Fruit fly (Drosophila melanogaster) whole organism, embryonic: ENCODE data around the gene Zn72D.
A peak's percentile ranks its signal among the peaks of the same experiment; 100 is the strongest.

ENCODE experiments used
- Awh ChIP-seq: fragments of 200-800 bp; sonication (Bioruptor generic); IDR thresholded peaks from 2 replicates; pipeline ENCODE4, ENCODE4 v1.3.6; 2022; ENCODE audit warnings: missing biosample characterization, missing genetic modification characterization
- B-H2 ChIP-seq: fragments of 200-800 bp; sonication (Bioruptor generic); optimal IDR thresholded peaks from 2 replicates; lab custom pipeline; 2018; ENCODE audit warnings: missing biosample characterization, mild to moderate bottlenecking, missing genetic modification characterization
- BEAF-32 ChIP-seq: fragments of 200-800 bp; sonication (Bioruptor generic); optimal IDR thresholded peaks from 3 replicates; lab custom pipeline; 2017; ENCODE audit warnings: missing biosample characterization, missing genetic modification characterization, mild to moderate bottlenecking, moderate library complexity, missing genetic modification reagents
- BtbVII ChIP-seq: fragments of 200-800 bp; sonication (Bioruptor generic); optimal IDR thresholded peaks from 3 replicates; lab custom pipeline; 2017; ENCODE audit warnings: missing biosample characterization, mild to moderate bottlenecking, missing genetic modification characterization
- CG10274 ChIP-seq: fragments of 200-800 bp; sonication (Bioruptor generic); optimal IDR thresholded peaks from 3 replicates; lab custom pipeline; 2017; ENCODE audit warnings: missing biosample characterization, mild to moderate bottlenecking, missing genetic modification characterization
- CG11093 ChIP-seq: fragments of 200-800 bp; sonication (Bioruptor generic); IDR thresholded peaks from 3 replicates; pipeline ENCODE4 v1.3.6; 2022; ENCODE audit warnings: missing biosample characterization, missing genetic modification characterization
- CG11695 ChIP-seq: fragments of 200-800 bp; sonication (Bioruptor generic); IDR thresholded peaks from 3 replicates; pipeline ENCODE4 v1.3.6; 2022; ENCODE audit warnings: missing biosample characterization, missing genetic modification characterization
- CG14014 ChIP-seq: fragments of 200-800 bp; sonication (Bioruptor generic); IDR thresholded peaks from 2 replicates; pipeline ENCODE4 v1.3.6; 2022; ENCODE audit warnings: missing biosample characterization, missing genetic modification characterization
- CG14050 ChIP-seq: fragments of 200-800 bp; sonication (Bioruptor generic); IDR thresholded peaks from 3 replicates; pipeline ENCODE4 v1.3.6; 2022; ENCODE audit warnings: missing biosample characterization, missing genetic modification characterization
- CG1529 ChIP-seq: fragments of 200-800 bp; sonication (Bioruptor generic); optimal IDR thresholded peaks from 3 replicates; lab custom pipeline; 2018; ENCODE audit warnings: missing biosample characterization, missing genetic modification characterization
- CG15514 ChIP-seq: fragments of 200-800 bp; sonication (Bioruptor generic); optimal IDR thresholded peaks from 3 replicates; lab custom pipeline; 2017; ENCODE audit warnings: missing biosample characterization, missing genetic modification characterization, mild to moderate bottlenecking, moderate library complexity, missing genetic modification reagents
- CG15601 ChIP-seq: fragments of 200-800 bp; sonication (Bioruptor generic); optimal IDR thresholded peaks from 3 replicates; lab custom pipeline; 2019; ENCODE audit warnings: missing biosample characterization, mild to moderate bottlenecking, missing genetic modification characterization, moderate library complexity
- CG2678 ChIP-seq: fragments of 200-800 bp; sonication (Bioruptor generic); optimal IDR thresholded peaks from 3 replicates; lab custom pipeline; 2019; ENCODE audit warnings: missing biosample characterization, mild to moderate bottlenecking, missing genetic modification characterization, moderate library complexity
- CG2889 ChIP-seq: fragments of 200-800 bp; sonication (Bioruptor generic); IDR thresholded peaks from 3 replicates; pipeline ENCODE4 v1.3.6; 2022; ENCODE audit warnings: missing biosample characterization, missing genetic modification characterization
- CG30403 ChIP-seq: fragments of 200-800 bp; sonication (Bioruptor generic); optimal IDR thresholded peaks from 3 replicates; lab custom pipeline; 2016; ENCODE audit warnings: missing biosample characterization, missing genetic modification characterization
- CG3847 ChIP-seq: fragments of 200-800 bp; sonication (Bioruptor generic); IDR thresholded peaks from 2 replicates; pipeline ENCODE4 v1.3.6; 2022; ENCODE audit warnings: missing biosample characterization, missing genetic modification characterization
- CG4820 ChIP-seq: fragments of 200-800 bp; sonication (Bioruptor generic); optimal IDR thresholded peaks from 3 replicates; lab custom pipeline; 2016; ENCODE audit warnings: missing biosample characterization, missing genetic modification characterization
- CG6791 ChIP-seq: fragments of 200-800 bp; sonication (Bioruptor generic); IDR thresholded peaks from 3 replicates; pipeline ENCODE4 v1.3.6; 2022; ENCODE audit warnings: missing biosample characterization, missing genetic modification characterization; ENCODE audit not compliant: partially characterized antibody
- CG8765 ChIP-seq: fragments of 200-800 bp; sonication (Bioruptor generic); IDR thresholded peaks from 2 replicates; pipeline ENCODE4 v1.3.6; 2022; ENCODE audit warnings: missing biosample characterization, missing genetic modification characterization
- Ets65A ChIP-seq: fragments of 200-800 bp; sonication (Bioruptor generic); peaks from one replicate; lab custom pipeline; 2016; ENCODE audit warnings: missing biosample characterization, missing genetic modification characterization
- Ets97D ChIP-seq: fragments of 200-800 bp; sonication (Bioruptor generic); optimal IDR thresholded peaks from 3 replicates; lab custom pipeline; 2016; ENCODE audit warnings: missing biosample characterization, missing genetic modification characterization
- HLH4C ChIP-seq: fragments of 200-800 bp; sonication (Bioruptor generic); IDR thresholded peaks from 3 replicates; pipeline ENCODE4 v1.3.6; 2022; ENCODE audit warnings: missing biosample characterization, missing genetic modification characterization; ENCODE audit not compliant: partially characterized antibody
- HLHmδ ChIP-seq: fragments of 200-800 bp; sonication (Bioruptor generic); optimal IDR thresholded peaks from 2 replicates; lab custom pipeline; 2018; ENCODE audit warnings: missing biosample characterization, mild to moderate bottlenecking, missing genetic modification characterization, moderate library complexity
- HmgZ ChIP-seq: fragments of 200-800 bp; sonication (Bioruptor generic); optimal IDR thresholded peaks from 2 replicates; lab custom pipeline; 2018; ENCODE audit warnings: missing biosample characterization, mild to moderate bottlenecking, missing genetic modification characterization
- Med ChIP-seq: fragments of 200-800 bp; sonication (Bioruptor generic); peaks from one replicate; lab custom pipeline; 2016; ENCODE audit warnings: missing biosample characterization, missing genetic modification characterization, mild to moderate bottlenecking, inconsistent platforms, moderate library complexity
- Meics ChIP-seq: fragments of 200-800 bp; sonication (Bioruptor generic); optimal IDR thresholded peaks from 2 replicates; lab custom pipeline; 2017; ENCODE audit warnings: missing biosample characterization, mild to moderate bottlenecking, missing genetic modification characterization
- Oli ChIP-seq: fragments of 200-800 bp; sonication (Bioruptor generic); optimal IDR thresholded peaks from 2 replicates; lab custom pipeline; 2018; ENCODE audit warnings: missing biosample characterization, mild to moderate bottlenecking, missing genetic modification characterization, moderate library complexity
- Optix ChIP-seq: fragments of 200-800 bp; sonication (Bioruptor generic); IDR thresholded peaks from 3 replicates; pipeline ENCODE4 v1.3.6; 2022; ENCODE audit warnings: missing biosample characterization, missing genetic modification characterization
- Sry-β ChIP-seq: fragments of 200-800 bp; sonication (Bioruptor generic); optimal IDR thresholded peaks from 2 replicates; lab custom pipeline; 2018; ENCODE audit warnings: missing biosample characterization, mild to moderate bottlenecking, missing genetic modification characterization, moderate library complexity
- Sry-δ ChIP-seq: fragments of 200-800 bp; sonication (Bioruptor generic); optimal IDR thresholded peaks from 2 replicates; lab custom pipeline; 2016; ENCODE audit warnings: missing biosample characterization, missing genetic modification characterization
- abd-A ChIP-seq: fragments of 200-800 bp; sonication (Bioruptor generic); optimal IDR thresholded peaks from 3 replicates; lab custom pipeline; 2019; ENCODE audit warnings: missing biosample characterization, mild to moderate bottlenecking, missing genetic modification characterization, moderate library complexity
- amos ChIP-seq: fragments of 200-800 bp; sonication (Bioruptor generic); IDR thresholded peaks from 2 replicates; pipeline ENCODE4 v1.3.6; 2022; ENCODE audit warnings: missing biosample characterization, missing genetic modification characterization; ENCODE audit not compliant: partially characterized antibody
- cad ChIP-seq: fragments of >200 bp; optimal IDR thresholded peaks from 2 replicates; lab custom pipeline; 2017; ENCODE audit warnings: missing biosample characterization, missing genetic modification characterization
- da ChIP-seq: fragments of 200-800 bp; sonication (Bioruptor generic); optimal IDR thresholded peaks from 2 replicates; lab custom pipeline; 2016; ENCODE audit warnings: missing biosample characterization, missing genetic modification characterization
- dmrt11E ChIP-seq: fragments of 200-800 bp; sonication (Bioruptor generic); optimal IDR thresholded peaks from 3 replicates; lab custom pipeline; 2018; ENCODE audit warnings: missing biosample characterization, mild to moderate bottlenecking, missing genetic modification characterization, moderate library complexity
- en ChIP-seq: fragments of 200-800 bp; sonication (Bioruptor generic); optimal IDR thresholded peaks from 2 replicates; lab custom pipeline; 2016; ENCODE audit warnings: missing biosample characterization, missing genetic modification characterization
- esg ChIP-seq: fragments of 200-800 bp; sonication (Bioruptor generic); conservative IDR thresholded peaks from 2 replicates; pipeline ENCODE4 v1.3.6; 2022; ENCODE audit warnings: missing biosample characterization, missing genetic modification characterization
- fd64A ChIP-seq: fragments of 200-800 bp; sonication (Bioruptor generic); optimal IDR thresholded peaks from 3 replicates; lab custom pipeline; 2018; ENCODE audit warnings: missing biosample characterization, mild to moderate bottlenecking, missing genetic modification characterization
- ind ChIP-seq: fragments of 200-800 bp; sonication (Bioruptor generic); optimal IDR thresholded peaks from 3 replicates; lab custom pipeline; 2016; ENCODE audit warnings: missing biosample characterization, missing genetic modification characterization
- lilli ChIP-seq: fragments of 200-800 bp; sonication (Bioruptor generic); optimal IDR thresholded peaks from 3 replicates; lab custom pipeline; 2016; ENCODE audit warnings: missing biosample characterization, missing genetic modification characterization
- psq ChIP-seq: fragments of 200-800 bp; sonication (Bioruptor generic); optimal IDR thresholded peaks from 2 replicates; lab custom pipeline; 2017; ENCODE audit warnings: missing biosample characterization, missing genetic modification characterization
- pzg ChIP-seq: fragments of 200-800 bp; sonication (Bioruptor generic); optimal IDR thresholded peaks from 3 replicates; lab custom pipeline; 2018; ENCODE audit warnings: missing biosample characterization, mild to moderate bottlenecking, missing genetic modification characterization, moderate library complexity
- sna ChIP-seq: fragments of 200-800 bp; sonication (Bioruptor generic); IDR thresholded peaks from 2 replicates; pipeline ENCODE4 v1.3.6; 2022; ENCODE audit warnings: missing biosample characterization, missing genetic modification characterization; ENCODE audit not compliant: partially characterized antibody
- sqz ChIP-seq: fragments of 200-800 bp; sonication (Bioruptor generic); optimal IDR thresholded peaks from 3 replicates; lab custom pipeline; 2018; ENCODE audit warnings: missing biosample characterization, mild to moderate bottlenecking, missing genetic modification characterization
- stc ChIP-seq: fragments of 200-800 bp; sonication (Bioruptor generic); IDR thresholded peaks from 2 replicates; pipeline ENCODE4 v1.3.6; 2022; ENCODE audit warnings: missing biosample characterization, missing genetic modification characterization
- tin ChIP-seq: fragments of 200-800 bp; sonication (Bioruptor generic); optimal IDR thresholded peaks from 3 replicates; lab custom pipeline; 2016; ENCODE audit warnings: missing biosample characterization, missing genetic modification characterization
- tll ChIP-seq, 2 experiments: fragments of 200-800 bp in 1 of 2; fragments of >200 bp in 1 of 2; sonication (Bioruptor generic) in 1 of 2; optimal IDR thresholded peaks; 2 replicates each; lab custom pipeline; 2017 to 2019; ENCODE audit warnings: missing biosample characterization in 2 of 2, missing genetic modification characterization in 2 of 2, mild to moderate bottlenecking in 1 of 2, moderate library complexity in 1 of 2
- toy ChIP-seq: fragments of 200-800 bp; sonication (Bioruptor generic); IDR thresholded peaks from 2 replicates; pipeline ENCODE4 v1.3.6; 2022; ENCODE audit warnings: missing biosample characterization, missing genetic modification characterization
- z ChIP-seq: fragments of 200-800 bp; sonication (Bioruptor generic); IDR thresholded peaks from 3 replicates; pipeline ENCODE4 v1.3.6; 2022; ENCODE audit warnings: missing biosample characterization, missing genetic modification characterization
- zen2 ChIP-seq: fragments of 200-800 bp; sonication (Bioruptor generic); IDR thresholded peaks from 3 replicates; pipeline ENCODE4 v1.3.6; 2022; ENCODE audit warnings: missing biosample characterization, missing genetic modification characterization; ENCODE audit not compliant: partially characterized antibody

The Zn72D gene

DNA sequence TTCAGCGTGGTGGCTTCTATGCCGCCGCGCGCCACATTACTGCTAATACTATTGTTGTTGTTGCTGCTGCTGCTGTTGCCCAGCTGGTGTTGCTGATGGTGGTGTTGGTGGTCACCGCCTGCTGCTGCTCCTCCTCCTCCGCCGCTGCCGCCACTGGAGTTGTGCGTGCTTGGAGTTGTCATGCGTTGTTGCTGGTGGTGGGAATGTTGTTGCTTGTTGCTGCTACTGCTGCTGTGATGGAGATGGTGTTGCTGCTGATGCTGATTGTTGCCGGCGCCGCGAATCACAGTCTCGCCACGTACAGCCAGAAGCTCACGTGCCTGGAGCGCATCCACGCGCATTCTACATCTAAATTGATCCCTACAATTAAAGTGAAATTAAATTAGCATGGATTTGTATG lies 29.1 kb upstream of the Zn72D start:
- no peak for TF ChIP-seq cad (GFP tag; lab: Kevin White, UChicago)
- TF ChIP-seq Med: peak; percentile 25
- 0 out of 3 replicates have a peak, but pooled peaks have one; percentile 13 for TF ChIP-seq CG6791 (GFP tag; lab: Robert Waterston, UW)
- TF ChIP-seq Ets65A: peak; percentile 37
- no peak for TF ChIP-seq da (GFP tag; lab: Kevin White, UChicago)
- no peak for TF ChIP-seq CG15601 (tag; lab: Kevin White, UChicago)

DNA sequence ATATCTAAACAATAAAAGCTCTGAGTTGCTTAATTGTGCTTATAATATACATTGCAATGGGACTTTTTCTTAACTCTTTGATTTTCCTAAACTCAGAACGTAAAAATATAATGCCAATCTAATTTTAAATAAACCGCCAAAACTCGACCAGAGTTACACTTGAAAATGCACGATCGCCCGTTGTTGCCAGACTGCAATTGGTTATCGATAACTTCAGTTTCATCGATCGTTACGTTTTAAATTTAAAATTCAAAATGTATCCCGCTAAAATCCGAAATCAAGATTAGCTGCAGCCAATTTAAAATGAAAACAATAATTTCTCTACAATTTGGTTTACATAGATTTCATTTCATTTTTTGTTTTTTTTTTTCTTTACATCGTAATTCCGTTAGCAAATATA lies 26.7 kb upstream of the Zn72D start:
- TF ChIP-seq ind (GFP tag; lab: Kevin White, UChicago): no peak
- TF ChIP-seq z: no peak
- TF ChIP-seq pzg (GFP tag; lab: Kevin White, UChicago): peak; percentile 78
- TF ChIP-seq CG30403: no peak
- no peak for TF ChIP-seq CG2678 (tag; lab: Kevin White, UChicago)
- TF ChIP-seq lilli (GFP tag; lab: Kevin White, UChicago): no peak
- TF ChIP-seq tin (GFP tag; lab: Kevin White, UChicago): no peak
- no peak for TF ChIP-seq esg
- no peak for TF ChIP-seq tll (GFP tag; optimal IDR thresholded peaks at IDR 0.05; lab: Kevin White, UChicago)
- TF ChIP-seq CG4820 (GFP tag; lab: Kevin White, UChicago): no peak
- TF ChIP-seq sqz (GFP tag; lab: Kevin White, UChicago): no peak
- TF ChIP-seq Sry-β (GFP tag; lab: Kevin White, UChicago): no peak
- TF ChIP-seq toy (GFP tag; lab: Robert Waterston, UW): no peak
- TF ChIP-seq abd-A (tag; lab: Kevin White, UChicago): no peak
- TF ChIP-seq B-H2: no peak
- TF ChIP-seq CG2889 (GFP tag; lab: Robert Waterston, UW): no peak
- TF ChIP-seq BEAF-32 (GFP tag; lab: Kevin White, UChicago): peak; percentile 51
- no peak for TF ChIP-seq CG3847 (GFP tag; lab: Robert Waterston, UW)
- peak; percentile 51 for TF ChIP-seq CG15514
- TF ChIP-seq en (GFP tag; lab: Kevin White, UChicago): no peak
- TF ChIP-seq CG8765 (GFP tag; lab: Robert Waterston, UW): no peak
- TF ChIP-seq CG14050: no peak
- no peak for TF ChIP-seq dmrt11E (tag; lab: Kevin White, UChicago)
- TF ChIP-seq sna (GFP tag; lab: Robert Waterston, UW): no peak
- peak; percentile 44; the same call in 1 of the 3 replicates for TF ChIP-seq HLH4C (GFP tag; lab: Robert Waterston, UW)
- no peak for TF ChIP-seq CG1529 (GFP tag; lab: Kevin White, UChicago)
- no peak for TF ChIP-seq BtbVII (GFP tag; lab: Kevin White, UChicago)
- TF ChIP-seq psq (GFP tag; lab: Kevin White, UChicago): no peak
- TF ChIP-seq stc (GFP tag; lab: Robert Waterston, UW): no peak
- no peak for TF ChIP-seq Optix
- peak; percentile 65 for TF ChIP-seq Sry-δ (GFP tag; lab: Kevin White, UChicago)
- no peak for TF ChIP-seq CG14014
- no peak for TF ChIP-seq CG10274
- peak; percentile 48; the same call in 1 of the 2 replicates for TF ChIP-seq amos (GFP tag; lab: Robert Waterston, UW)
- TF ChIP-seq fd64A: no peak
- TF ChIP-seq CG11695: no peak
- TF ChIP-seq HLHmδ: no peak
- no peak for TF ChIP-seq zen2 (GFP tag; lab: Robert Waterston, UW)
- TF ChIP-seq Oli (tag; lab: Kevin White, UChicago): no peak
- TF ChIP-seq HmgZ (tag; lab: Kevin White, UChicago): peak; percentile 42
- TF ChIP-seq Meics (GFP tag; lab: Kevin White, UChicago): no peak
- no peak for TF ChIP-seq CG11093 (GFP tag; lab: Robert Waterston, UW)
- peak; percentile 71 for TF ChIP-seq Ets97D (GFP tag; lab: Kevin White, UChicago)
- TF ChIP-seq Awh (GFP tag; lab: Robert Waterston, UW): no peak
